Worm (Caenorhabditis elegans) whole organism, L1 larva: Measurements from ENCODE around the gene glb-29.

ENCODE experiments used
- C34B4.2 ChIP-seq: sonication (generic microtip); optimal IDR thresholded peaks from 2 replicates; lab custom pipeline; 2017; ENCODE audit warnings: mild to moderate bottlenecking, missing genetic modification characterization, missing compliant biosample characterization
- F16B12.6 ChIP-seq: fragments of 150-350 bp; optimal IDR thresholded peaks from 2 replicates; lab custom pipeline; 2014; ENCODE audit warnings: missing biosample characterization, missing genetic modification characterization
- Y116A8C.19 ChIP-seq: sonication (generic microtip); optimal IDR thresholded peaks from 2 replicates; lab custom pipeline; 2016; ENCODE audit warnings: missing compliant biosample characterization, missing genetic modification characterization, borderline replicate concordance
- aha-1 ChIP-seq: fragments of 150-350 bp; optimal IDR thresholded peaks from 2 replicates; lab custom pipeline; 2014; ENCODE audit warnings: missing biosample characterization, missing genetic modification characterization
- alr-1 ChIP-seq: fragments of 200-800 bp; sonication (Bioruptor generic); optimal IDR thresholded peaks from 2 replicates; lab custom pipeline; 2018; ENCODE audit warnings: borderline replicate concordance, mild to moderate bottlenecking, missing genetic modification characterization, missing compliant biosample characterization
- aly-2 ChIP-seq: fragments of 150-350 bp; optimal IDR thresholded peaks from 2 replicates; lab custom pipeline; 2014; ENCODE audit warnings: missing biosample characterization, missing genetic modification characterization
- blmp-1 ChIP-seq: fragments of 150-350 bp; optimal IDR thresholded peaks from 2 replicates; lab custom pipeline; 2014; ENCODE audit warnings: missing biosample characterization, missing genetic modification characterization
- ceh-63 ChIP-seq: fragments of 200-800 bp; sonication (Bioruptor generic); optimal IDR thresholded peaks from 2 replicates; lab custom pipeline; 2018; ENCODE audit warnings: mild to moderate bottlenecking, missing genetic modification characterization, missing compliant biosample characterization
- ceh-8 ChIP-seq: fragments of 200-800 bp; sonication (Bioruptor generic); optimal IDR thresholded peaks from 2 replicates; lab custom pipeline; 2018; ENCODE audit warnings: mild to moderate bottlenecking, missing genetic modification characterization, moderate library complexity, missing compliant biosample characterization
- ceh-82 ChIP-seq, 3 experiments: fragments of 150-350 bp in 1 of 3; sonication (generic microtip) in 2 of 3; optimal IDR thresholded peaks; 2 replicates each; lab custom pipeline; 2014 to 2017; ENCODE audit warnings: missing biosample characterization in 3 of 3, missing genetic modification characterization in 3 of 3
- dpl-1 ChIP-seq, 3 experiments: fragments of 150-350 bp in 2 of 3; sonication (generic microtip) in 1 of 3; optimal IDR thresholded peaks; 2 replicates each; lab custom pipeline; 2014 to 2017; ENCODE audit warnings: missing biosample characterization in 3 of 3, missing genetic modification characterization in 3 of 3, missing genetic modification reagents in 3 of 3
- efl-1 ChIP-seq, 4 experiments: fragments of 150-350 bp; optimal IDR thresholded peaks in 3 of 4; peaks in 1 of 4; 1 replicate in 1 of 4; 2 replicates in 3 of 4; lab custom pipeline; 2014; ENCODE audit warnings: missing biosample characterization in 2 of 4, missing genetic modification characterization in 2 of 4, missing genetic modification reagents in 2 of 4
- egl-13 ChIP-seq: sonication (generic microtip); optimal IDR thresholded peaks from 2 replicates; lab custom pipeline; 2016; ENCODE audit warnings: missing genotype, missing genetic modification reagents, missing genetic modification characterization, missing compliant biosample characterization
- egl-27 ChIP-seq, 2 experiments: fragments of 150-350 bp in 1 of 2; sonication (generic microtip); optimal IDR thresholded peaks; 3 replicates each; lab custom pipeline; 2017 to 2018; ENCODE audit warnings: missing biosample characterization in 2 of 2, missing genetic modification characterization in 2 of 2, missing genetic modification reagents in 2 of 2
- elt-3 ChIP-seq, 6 experiments: fragments of 150-350 bp in 1 of 6; sonication (generic microtip); optimal IDR thresholded peaks; 2 replicates each; lab custom pipeline; 2017 to 2018; ENCODE audit warnings: missing biosample characterization in 6 of 6, missing genetic modification characterization in 6 of 6, inconsistent platforms in 1 of 6
- ets-5 ChIP-seq: fragments of 200-800 bp; sonication (Bioruptor generic); IDR thresholded peaks from 2 replicates; pipeline ENCODE4 v1.3.6; 2022; ENCODE audit warnings: missing genetic modification characterization, missing compliant biosample characterization
- fkh-10 ChIP-seq: sonication (generic microtip); optimal IDR thresholded peaks from 2 replicates; lab custom pipeline; 2017; ENCODE audit warnings: missing biosample characterization, missing genetic modification reagents, missing genetic modification characterization
- fkh-4 ChIP-seq: sonication (generic microtip); optimal IDR thresholded peaks from 2 replicates; lab custom pipeline; 2016; ENCODE audit warnings: missing compliant biosample characterization, missing genetic modification characterization, borderline replicate concordance
- hlh-17 ChIP-seq: fragments of 200-800 bp; sonication (Bioruptor generic); optimal IDR thresholded peaks from 2 replicates; lab custom pipeline; 2018; ENCODE audit warnings: missing genetic modification characterization, mild to moderate bottlenecking, missing compliant biosample characterization, moderate library complexity, borderline replicate concordance
- irx-1 ChIP-seq: sonication (generic microtip); optimal IDR thresholded peaks from 2 replicates; lab custom pipeline; 2016; ENCODE audit warnings: missing genetic modification characterization, missing compliant biosample characterization
- isw-1 ChIP-seq: fragments of 200-800 bp; sonication (Bioruptor generic); IDR thresholded peaks from 2 replicates; pipeline ENCODE4 v1.3.6; 2022; ENCODE audit warnings: missing genetic modification characterization, missing compliant biosample characterization
- lin-15B ChIP-seq: fragments of 150-350 bp; sonication (generic microtip); optimal IDR thresholded peaks from 3 replicates; lab custom pipeline; 2014; ENCODE audit warnings: missing biosample characterization, missing genetic modification characterization
- lin-39 ChIP-seq: fragments of 150-350 bp; optimal IDR thresholded peaks from 2 replicates; lab custom pipeline; 2014; ENCODE audit warnings: missing biosample characterization, missing genetic modification reagents, missing genetic modification characterization
- lir-3 ChIP-seq: sonication (generic microtip); optimal IDR thresholded peaks from 2 replicates; lab custom pipeline; 2016; ENCODE audit warnings: mild to moderate bottlenecking, missing genetic modification characterization, moderate library complexity, missing compliant biosample characterization; ENCODE audit not compliant: poor library complexity
- mab-9 ChIP-seq: fragments of 200-800 bp; sonication (Bioruptor generic); IDR thresholded peaks from 2 replicates; pipeline ENCODE4 v1.3.6; 2022; ENCODE audit warnings: missing genetic modification reagents, missing genetic modification characterization, missing compliant biosample characterization
- mdl-1 ChIP-seq, 2 experiments: fragments of 150-350 bp; optimal IDR thresholded peaks; 2 replicates each; lab custom pipeline; 2014 to 2017; ENCODE audit warnings: missing biosample characterization in 2 of 2, missing genetic modification characterization in 2 of 2, inconsistent platforms in 1 of 2
- mef-2 ChIP-seq: fragments of 150-350 bp; optimal IDR thresholded peaks from 2 replicates; lab custom pipeline; 2014; ENCODE audit warnings: missing biosample characterization, missing genetic modification characterization
- mep-1 ChIP-seq: fragments of 150-350 bp; optimal IDR thresholded peaks from 2 replicates; lab custom pipeline; 2014; ENCODE audit warnings: missing biosample characterization, missing genetic modification characterization
- nhr-11 ChIP-seq: fragments of 150-350 bp; optimal IDR thresholded peaks from 2 replicates; lab custom pipeline; 2014; ENCODE audit warnings: missing biosample characterization, missing genetic modification characterization
- nhr-12 ChIP-seq: sonication (generic microtip); optimal IDR thresholded peaks from 2 replicates; lab custom pipeline; 2017; ENCODE audit warnings: missing biosample characterization, missing genetic modification characterization
- nhr-237 ChIP-seq: fragments of 150-350 bp; optimal IDR thresholded peaks from 2 replicates; lab custom pipeline; 2014; ENCODE audit warnings: missing biosample characterization, missing genetic modification characterization
- nhr-28 ChIP-seq: fragments of 150-350 bp; optimal IDR thresholded peaks from 2 replicates; lab custom pipeline; 2014; ENCODE audit warnings: missing biosample characterization, missing genetic modification characterization
- nhr-47 ChIP-seq: sonication (generic microtip); optimal IDR thresholded peaks from 2 replicates; lab custom pipeline; 2016; ENCODE audit warnings: mild to moderate bottlenecking, missing genetic modification characterization, moderate library complexity, missing compliant biosample characterization
- nhr-71 ChIP-seq: sonication (generic microtip); optimal IDR thresholded peaks from 2 replicates; lab custom pipeline; 2016; ENCODE audit warnings: mild to moderate bottlenecking, missing genetic modification characterization, moderate library complexity, missing compliant biosample characterization
- nhr-76 ChIP-seq: sonication (generic microtip); optimal IDR thresholded peaks from 2 replicates; lab custom pipeline; 2017; ENCODE audit warnings: missing biosample characterization, missing genetic modification characterization
- nhr-77 ChIP-seq: fragments of 150-350 bp; optimal IDR thresholded peaks from 2 replicates; lab custom pipeline; 2014; ENCODE audit warnings: missing biosample characterization, missing genetic modification characterization
- nhr-90 ChIP-seq: sonication (generic microtip); optimal IDR thresholded peaks from 2 replicates; lab custom pipeline; 2016; ENCODE audit warnings: mild to moderate bottlenecking, missing genetic modification characterization, missing compliant biosample characterization; ENCODE audit not compliant: poor library complexity
- pag-3 ChIP-seq: sonication (generic microtip); optimal IDR thresholded peaks from 2 replicates; lab custom pipeline; 2017; ENCODE audit warnings: missing genetic modification characterization, mild to moderate bottlenecking, missing compliant biosample characterization, antibody characterized with exemption, borderline replicate concordance; ENCODE audit not compliant: insufficient read depth
- pax-3 ChIP-seq: fragments of 200-800 bp; sonication (Bioruptor generic); optimal IDR thresholded peaks from 2 replicates; lab custom pipeline; 2018; ENCODE audit warnings: mild to moderate bottlenecking, missing genetic modification characterization, moderate library complexity, missing compliant biosample characterization
- snpc-4 ChIP-seq: fragments of 150-350 bp; optimal IDR thresholded peaks from 2 replicates; lab custom pipeline; 2014; ENCODE audit warnings: missing biosample characterization, missing genetic modification characterization
- snu-23 ChIP-seq: sonication (generic microtip); optimal IDR thresholded peaks from 2 replicates; lab custom pipeline; 2016; ENCODE audit warnings: missing genetic modification characterization, missing compliant biosample characterization
- sptf-1 ChIP-seq: fragments of 150-350 bp; optimal IDR thresholded peaks from 2 replicates; lab custom pipeline; 2014; ENCODE audit warnings: missing biosample characterization, missing genetic modification characterization
- sup-37 ChIP-seq: fragments of 200-800 bp; sonication (Bioruptor generic); optimal IDR thresholded peaks from 2 replicates; lab custom pipeline; 2018; ENCODE audit warnings: mild to moderate bottlenecking, missing genetic modification characterization, missing compliant biosample characterization
- tbx-2 ChIP-seq: sonication (generic microtip); optimal IDR thresholded peaks from 2 replicates; lab custom pipeline; 2016; ENCODE audit warnings: missing genetic modification characterization, missing compliant biosample characterization
- unc-130 ChIP-seq: fragments of 150-350 bp; optimal IDR thresholded peaks from 2 replicates; lab custom pipeline; 2017; ENCODE audit warnings: missing biosample characterization, missing genetic modification characterization, inconsistent platforms
- unc-30 ChIP-seq: sonication (generic microtip); optimal IDR thresholded peaks from 2 replicates; lab custom pipeline; 2017; ENCODE audit warnings: missing biosample characterization, missing genetic modification characterization
- unc-62 ChIP-seq: fragments of 150-350 bp; optimal IDR thresholded peaks from 2 replicates; lab custom pipeline; 2014; ENCODE audit warnings: missing biosample characterization, missing genetic modification reagents, missing genetic modification characterization
- unc-86 ChIP-seq: sonication (generic microtip); optimal IDR thresholded peaks from 2 replicates; lab custom pipeline; 2016; ENCODE audit warnings: missing genetic modification characterization, missing compliant biosample characterization
- vab-15 ChIP-seq: sonication (generic microtip); optimal IDR thresholded peaks from 2 replicates; lab custom pipeline; 2017; ENCODE audit warnings: missing genotype, mild to moderate bottlenecking, missing genetic modification characterization, missing compliant biosample characterization
- xbp-1 ChIP-seq: sonication (generic microtip); optimal IDR thresholded peaks from 2 replicates; lab custom pipeline; 2016; ENCODE audit warnings: missing genetic modification characterization, missing compliant biosample characterization
- ztf-11 ChIP-seq, 2 experiments: sonication (generic microtip); optimal IDR thresholded peaks; 2 replicates each; lab custom pipeline; 2016 to 2017; ENCODE audit warnings: missing genetic modification characterization in 2 of 2, missing biosample characterization in 1 of 2, missing compliant biosample characterization in 1 of 2

glb-29 gene

DNA sequence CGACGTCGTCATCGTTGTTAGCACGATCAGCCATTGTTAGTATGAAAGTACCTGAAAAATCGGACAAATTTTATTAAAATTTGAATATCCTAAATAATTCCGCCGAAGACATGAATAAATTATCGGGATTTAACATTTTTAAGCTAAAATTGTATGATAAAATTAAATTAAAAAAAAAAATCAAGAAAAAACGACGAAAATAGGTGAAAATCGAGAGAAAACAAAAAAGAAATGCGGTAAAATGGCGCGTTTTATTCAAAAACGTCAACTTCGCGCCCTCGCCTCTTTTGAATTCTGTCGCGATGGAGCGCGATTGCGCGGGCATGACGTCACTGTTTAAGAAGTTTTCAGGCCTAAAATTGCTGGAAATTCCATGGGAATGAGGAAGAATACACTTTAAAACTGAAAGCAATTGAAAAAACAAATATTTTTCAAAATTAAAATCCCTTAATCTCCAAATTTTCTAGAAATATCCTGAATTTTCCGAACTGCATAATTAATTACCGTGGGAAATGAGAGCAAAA, 2.2 kb upstream of the glb-29 start, which contains the start of gene mcm-2 (continued):
- no peak for TF ChIP-seq unc-30 (tag; lab: Kevin White, UChicago)
- TF ChIP-seq egl-27 (tag; optimal IDR thresholded peaks at IDR 0.05; lab: Kevin White, UChicago) = no peak
- no peak for TF ChIP-seq C34B4.2 (tag; lab: Kevin White, UChicago)
- no peak for TF ChIP-seq aha-1
- TF ChIP-seq dpl-1 (GFP tag; optimal IDR thresholded peaks at IDR 0.05; lab: Kevin White, UChicago) = peak; percentile 87 to 91 (median 89)
- peak; percentile 76 for TF ChIP-seq nhr-47
- TF ChIP-seq pag-3 = no peak
- no peak for TF ChIP-seq lir-3 (tag; lab: Kevin White, UChicago)
- no peak for TF ChIP-seq hlh-17 (GFP tag; lab: Kevin White, UChicago)
- peak; percentile 38 for TF ChIP-seq isw-1 (GFP tag; lab: Robert Waterston, UW)
- TF ChIP-seq xbp-1 = peak; percentile 70
- TF ChIP-seq fkh-10 (GFP tag; lab: Kevin White, UChicago) = no peak
- no peak for TF ChIP-seq fkh-4 (tag; lab: Kevin White, UChicago)
- no peak for TF ChIP-seq mab-9 (GFP tag; lab: Robert Waterston, UW)
- no peak for TF ChIP-seq nhr-237
- peak in 1 of 2 experiments; percentile 19 for TF ChIP-seq mdl-1 (tag; optimal IDR thresholded peaks at IDR 0.05; lab: Kevin White, UChicago)
- peak in 2 of 3 experiments; percentile 23 to 68 for TF ChIP-seq ceh-82 (tag; optimal IDR thresholded peaks at IDR 0.05; lab: Kevin White, UChicago)
- no peak for TF ChIP-seq lin-39 (tag; lab: Kevin White, UChicago)
- TF ChIP-seq sptf-1 (tag; lab: Kevin White, UChicago) = no peak
- TF ChIP-seq vab-15 (tag; lab: Kevin White, UChicago) = no peak
- TF ChIP-seq nhr-77 (tag; lab: Kevin White, UChicago) = peak; percentile 4
- peak; percentile 53 for TF ChIP-seq nhr-90 (tag; lab: Kevin White, UChicago)
- no peak for TF ChIP-seq nhr-11
- no peak for TF ChIP-seq pax-3 (tag; lab: Kevin White, UChicago)
- peak; percentile 3 for TF ChIP-seq unc-130 (tag; lab: Kevin White, UChicago)
- TF ChIP-seq unc-86 (tag; lab: Kevin White, UChicago) = peak; percentile 75
- TF ChIP-seq ets-5 (GFP tag; lab: Robert Waterston, UW) = no peak
- peak; percentile 19 for TF ChIP-seq snpc-4
- peak; percentile 38 for TF ChIP-seq F16B12.6 (tag; lab: Kevin White, UChicago)
- TF ChIP-seq mef-2 = no peak
- TF ChIP-seq lin-15B (tag; lab: Kevin White, UChicago) = peak; percentile 73
- no peak for TF ChIP-seq nhr-76 (tag; lab: Kevin White, UChicago)
- TF ChIP-seq nhr-71 (tag; lab: Kevin White, UChicago) = peak; percentile 80
- TF ChIP-seq elt-3 (tag; optimal IDR thresholded peaks at IDR 0.05; lab: Kevin White, UChicago) = no peak
- TF ChIP-seq sup-37 (GFP tag; lab: Kevin White, UChicago) = no peak
- TF ChIP-seq tbx-2 (tag; lab: Kevin White, UChicago) = peak; percentile 60
- no peak for TF ChIP-seq nhr-12
- no peak for TF ChIP-seq alr-1 (tag; lab: Kevin White, UChicago)
- TF ChIP-seq egl-13 (tag; lab: Kevin White, UChicago) = peak; percentile 10
- TF ChIP-seq mep-1 (tag; lab: Kevin White, UChicago) = peak; percentile 69
- TF ChIP-seq aly-2 = no peak
- TF ChIP-seq unc-62 (GFP tag; lab: Kevin White, UChicago) = no peak
- TF ChIP-seq blmp-1 (tag; lab: Kevin White, UChicago) = no peak
- TF ChIP-seq ztf-11 (tag; optimal IDR thresholded peaks at IDR 0.05; lab: Kevin White, UChicago) = peak in 1 of 2 experiments; percentile 8
- no peak for TF ChIP-seq nhr-28 (tag; lab: Kevin White, UChicago)
- TF ChIP-seq snu-23 (GFP tag; lab: Kevin White, UChicago) = peak; percentile 68
- no peak for TF ChIP-seq Y116A8C.19 (tag; lab: Kevin White, UChicago)
- TF ChIP-seq ceh-63 (GFP tag; lab: Kevin White, UChicago) = no peak
- TF ChIP-seq efl-1 (optimal IDR thresholded peaks at IDR 0.05; lab: Kevin White, UChicago) = peak; percentile 90 to 94
- peak; percentile 89 to 99 for TF ChIP-seq efl-1 (GFP tag; optimal IDR thresholded peaks at IDR 0.05 in 1 of 2; lab: Kevin White, UChicago)
- peak; percentile 3 for TF ChIP-seq irx-1 (tag; lab: Kevin White, UChicago)
- TF ChIP-seq ceh-8 = no peak
- TF ChIP-seq, all 84 proteins: peak for 36
